Fruit fly (Drosophila melanogaster) whole organism, embryonic: ENCODE results near the gene Cpr78Ca.

Experiments
- Adf1 ChIP-seq: fragments of 200-800 bp; sonication (Bioruptor generic); IDR thresholded peaks from 2 replicates; pipeline ENCODE4 v1.3.6; 2022; ENCODE audit warnings: missing biosample characterization, missing genetic modification characterization
- CG10209 ChIP-seq: fragments of 200-800 bp; sonication (Bioruptor generic); optimal IDR thresholded peaks from 3 replicates; lab custom pipeline; 2017; ENCODE audit warnings: missing biosample characterization, mild to moderate bottlenecking, missing genetic modification characterization, missing genetic modification reagents
- CG10543 ChIP-seq: fragments of 200-800 bp; sonication (Bioruptor generic); optimal IDR thresholded peaks from 3 replicates; lab custom pipeline; 2017; ENCODE audit warnings: missing biosample characterization, mild to moderate bottlenecking, missing genetic modification characterization, moderate library complexity
- CG12659 ChIP-seq: fragments of 200-800 bp; sonication (Bioruptor generic); optimal IDR thresholded peaks from 3 replicates; lab custom pipeline; 2017; ENCODE audit warnings: mild to moderate bottlenecking, missing biosample characterization, missing genetic modification reagents, missing genetic modification characterization
- CG12744 ChIP-seq: fragments of 200-800 bp; sonication (Bioruptor generic); optimal IDR thresholded peaks from 2 replicates; lab custom pipeline; 2016; ENCODE audit warnings: missing biosample characterization, missing genetic modification characterization
- CG18599 ChIP-seq: fragments of 200-800 bp; sonication (Bioruptor generic); optimal IDR thresholded peaks from 3 replicates; lab custom pipeline; 2017; ENCODE audit warnings: missing biosample characterization, missing genetic modification characterization, mild to moderate bottlenecking, moderate library complexity, missing genetic modification reagents
- CG3065 ChIP-seq: fragments of 200-800 bp; sonication (Bioruptor generic); optimal IDR thresholded peaks from 2 replicates; lab custom pipeline; 2016; ENCODE audit warnings: missing biosample characterization, missing genetic modification characterization
- CG32767 ChIP-seq: fragments of 200-800 bp; sonication (Bioruptor generic); IDR thresholded peaks from 2 replicates; pipeline ENCODE4 v1.3.6; 2022; ENCODE audit warnings: missing biosample characterization, missing genetic modification characterization
- CG4328 ChIP-seq: fragments of 200-800 bp; sonication (Bioruptor generic); optimal IDR thresholded peaks from 3 replicates; lab custom pipeline; 2017; ENCODE audit warnings: missing biosample characterization, missing genetic modification reagents, missing genetic modification characterization
- CG4820 ChIP-seq: fragments of 200-800 bp; sonication (Bioruptor generic); optimal IDR thresholded peaks from 3 replicates; lab custom pipeline; 2016; ENCODE audit warnings: missing biosample characterization, missing genetic modification characterization
- CG5953 ChIP-seq: fragments of 200-800 bp; sonication (Bioruptor generic); IDR thresholded peaks from 2 replicates; pipeline ENCODE4 v1.3.6; 2022; ENCODE audit warnings: missing biosample characterization, missing genetic modification characterization
- CG8388 ChIP-seq: fragments of 200-800 bp; sonication (Bioruptor generic); optimal IDR thresholded peaks from 2 replicates; lab custom pipeline; 2019; ENCODE audit warnings: missing biosample characterization, mild to moderate bottlenecking, missing genetic modification characterization, moderate library complexity
- CTCF ChIP-seq: fragments of 200-800 bp; sonication (Bioruptor generic); optimal IDR thresholded peaks from 2 replicates; lab custom pipeline; 2017; ENCODE audit warnings: missing biosample characterization, mild to moderate bottlenecking, missing genetic modification characterization, moderate library complexity
- D19B ChIP-seq: fragments of 200-800 bp; sonication (Bioruptor generic); optimal IDR thresholded peaks from 2 replicates; lab custom pipeline; 2017; ENCODE audit warnings: missing biosample characterization, mild to moderate bottlenecking, missing genetic modification characterization
- Dad ChIP-seq: fragments of 200-800 bp; sonication (Bioruptor generic); optimal IDR thresholded peaks from 3 replicates; lab custom pipeline; 2016; ENCODE audit warnings: missing biosample characterization, missing genetic modification characterization
- Doc2 ChIP-seq: fragments of 200-800 bp; sonication (Bioruptor generic); IDR thresholded peaks from 2 replicates; pipeline ENCODE4 v1.3.6; 2022; ENCODE audit warnings: missing biosample characterization, missing genetic modification characterization
- Dref ChIP-seq: fragments of 200-800 bp; sonication (Bioruptor generic); IDR thresholded peaks from 2 replicates; pipeline ENCODE4 v1.3.6; 2022; ENCODE audit warnings: missing biosample characterization, missing genetic modification characterization
- GATAe ChIP-seq: fragments of 200-800 bp; sonication (Bioruptor generic); conservative IDR thresholded peaks from 2 replicates; pipeline ENCODE4 v1.3.6; 2022; ENCODE audit warnings: missing biosample characterization, missing genetic modification characterization
- HHEX ChIP-seq: fragments of 200-800 bp; sonication (Bioruptor generic); optimal IDR thresholded peaks from 3 replicates; lab custom pipeline; 2017; ENCODE audit warnings: missing biosample characterization, mild to moderate bottlenecking, missing genetic modification characterization, missing genetic modification reagents
- Hand ChIP-seq: fragments of 200-800 bp; sonication (Bioruptor generic); optimal IDR thresholded peaks from 2 replicates; lab custom pipeline; 2017; ENCODE audit warnings: mild to moderate bottlenecking, missing biosample characterization, missing genetic modification reagents, missing genetic modification characterization
- Hey ChIP-seq: fragments of 200-800 bp; sonication (Bioruptor generic); optimal IDR thresholded peaks from 3 replicates; lab custom pipeline; 2018; ENCODE audit warnings: missing biosample characterization, mild to moderate bottlenecking, missing genetic modification characterization
- Lpt ChIP-seq: fragments of >200 bp; optimal IDR thresholded peaks from 2 replicates; lab custom pipeline; 2018; ENCODE audit warnings: missing biosample characterization, missing genetic modification characterization
- MTF-1 ChIP-seq: fragments of 200-800 bp; sonication (Bioruptor generic); optimal IDR thresholded peaks from 2 replicates; lab custom pipeline; 2018; ENCODE audit warnings: missing biosample characterization, mild to moderate bottlenecking, missing genetic modification characterization, borderline replicate concordance
- Nf-YB ChIP-seq: fragments of 200-800 bp; sonication (Bioruptor generic); optimal IDR thresholded peaks from 3 replicates; lab custom pipeline; 2019; ENCODE audit warnings: missing biosample characterization, mild to moderate bottlenecking, missing genetic modification characterization, moderate library complexity
- Taf1 ChIP-seq: fragments of 200-800 bp; sonication (Bioruptor generic); IDR thresholded peaks from 2 replicates; pipeline ENCODE4 v1.3.6; 2022; ENCODE audit warnings: missing biosample characterization, missing genetic modification characterization
- bbx ChIP-seq: fragments of 200-800 bp; sonication (Bioruptor generic); IDR thresholded peaks from 2 replicates; pipeline ENCODE4 v1.3.6; 2022; ENCODE audit warnings: missing biosample characterization, missing genetic modification characterization; ENCODE audit not compliant: partially characterized antibody
- br ChIP-seq: fragments of >200 bp; optimal IDR thresholded peaks from 2 replicates; lab custom pipeline; 2017
- caup ChIP-seq: fragments of 200-800 bp; sonication (Bioruptor generic); optimal IDR thresholded peaks from 3 replicates; lab custom pipeline; 2017; ENCODE audit warnings: missing biosample characterization, mild to moderate bottlenecking, missing genetic modification characterization, moderate library complexity; ENCODE audit not compliant: severe bottlenecking
- chif ChIP-seq, 2 experiments: fragments of 200-800 bp; sonication (Bioruptor generic); optimal IDR thresholded peaks; 3 replicates each; lab custom pipeline; 2016; ENCODE audit warnings: missing biosample characterization in 2 of 2, missing genetic modification characterization in 2 of 2
- exex ChIP-seq: fragments of 200-800 bp; sonication (Bioruptor generic); optimal IDR thresholded peaks from 4 replicates; lab custom pipeline; 2018; ENCODE audit warnings: missing biosample characterization, mild to moderate bottlenecking, missing genetic modification characterization, moderate library complexity
- fd96Cb ChIP-seq: fragments of 200-800 bp; sonication (Bioruptor generic); optimal IDR thresholded peaks from 2 replicates; lab custom pipeline; 2018; ENCODE audit warnings: missing biosample characterization, mild to moderate bottlenecking, missing genetic modification characterization, moderate library complexity
- gem ChIP-seq: fragments of 200-800 bp; sonication (Bioruptor generic); optimal IDR thresholded peaks from 2 replicates; lab custom pipeline; 2019; ENCODE audit warnings: missing biosample characterization, mild to moderate bottlenecking, missing genetic modification characterization, moderate library complexity
- jing ChIP-seq: fragments of 200-800 bp; sonication (Bioruptor generic); optimal IDR thresholded peaks from 2 replicates; lab custom pipeline; 2018; ENCODE audit warnings: missing biosample characterization, mild to moderate bottlenecking, missing genetic modification characterization
- kay ChIP-seq: fragments of 200-800 bp; sonication (Bioruptor generic); optimal IDR thresholded peaks from 2 replicates; lab custom pipeline; 2016; ENCODE audit warnings: missing biosample characterization, missing genetic modification characterization
- klu ChIP-seq: fragments of 200-800 bp; sonication (Bioruptor generic); IDR thresholded peaks from 2 replicates; pipeline ENCODE4 v1.3.6; 2022; ENCODE audit warnings: missing biosample characterization, missing genetic modification characterization
- kni ChIP-seq: fragments of 200-800 bp; sonication (Bioruptor generic); optimal IDR thresholded peaks from 3 replicates; lab custom pipeline; 2017; ENCODE audit warnings: mild to moderate bottlenecking, missing biosample characterization, missing genetic modification reagents, missing genetic modification characterization
- lilli ChIP-seq: fragments of 200-800 bp; sonication (Bioruptor generic); optimal IDR thresholded peaks from 3 replicates; lab custom pipeline; 2016; ENCODE audit warnings: missing biosample characterization, missing genetic modification characterization
- nau ChIP-seq: fragments of 200-800 bp; sonication (Bioruptor generic); optimal IDR thresholded peaks from 3 replicates; lab custom pipeline; 2017; ENCODE audit warnings: missing biosample characterization, mild to moderate bottlenecking, missing genetic modification characterization, missing genetic modification reagents
- p53 ChIP-seq: fragments of 200-800 bp; sonication (Bioruptor generic); optimal IDR thresholded peaks from 2 replicates; lab custom pipeline; 2016; ENCODE audit warnings: missing biosample characterization, missing genetic modification characterization
- prd ChIP-seq, 3 experiments: fragments of >200 bp in 2 of 3; fragments of 200-800 bp in 1 of 3; sonication (Bioruptor generic) in 1 of 3; optimal IDR thresholded peaks in 2 of 3; IDR thresholded peaks in 1 of 3; 2 replicates in 2 of 3; 3 replicates in 1 of 3; pipeline versions ENCODE4 v1.3.6 to Lab custom; 2017 to 2022; ENCODE audit warnings: missing biosample characterization in 1 of 3, missing genetic modification characterization in 1 of 3
- pzg ChIP-seq: fragments of 200-800 bp; sonication (Bioruptor generic); optimal IDR thresholded peaks from 3 replicates; lab custom pipeline; 2018; ENCODE audit warnings: missing biosample characterization, mild to moderate bottlenecking, missing genetic modification characterization, moderate library complexity
- rib ChIP-seq: fragments of 200-800 bp; sonication (Bioruptor generic); IDR thresholded peaks from 2 replicates; pipeline ENCODE4 v1.3.6; 2022; ENCODE audit warnings: missing biosample characterization, missing genetic modification characterization
- sc ChIP-seq, 3 experiments: fragments of >200 bp in 2 of 3; fragments of 200-800 bp in 1 of 3; sonication (Bioruptor generic) in 1 of 3; optimal IDR thresholded peaks; 2 replicates in 2 of 3; 3 replicates in 1 of 3; lab custom pipeline; 2017; ENCODE audit warnings: mild to moderate bottlenecking in 1 of 3, missing biosample characterization in 1 of 3, missing genetic modification characterization in 1 of 3, missing genetic modification reagents in 1 of 3
- sd ChIP-seq: fragments of 200-800 bp; sonication (Bioruptor generic); optimal IDR thresholded peaks from 3 replicates; lab custom pipeline; 2018; ENCODE audit warnings: missing biosample characterization, mild to moderate bottlenecking, missing genetic modification characterization, moderate library complexity
- stc ChIP-seq: fragments of 200-800 bp; sonication (Bioruptor generic); IDR thresholded peaks from 2 replicates; pipeline ENCODE4 v1.3.6; 2022; ENCODE audit warnings: missing biosample characterization, missing genetic modification characterization
- tgo ChIP-seq: fragments of 200-800 bp; sonication (Bioruptor generic); IDR thresholded peaks from 3 replicates; pipeline ENCODE4 v1.3.6; 2022; ENCODE audit warnings: missing biosample characterization, missing genetic modification characterization
- tx ChIP-seq: fragments of 200-800 bp; sonication (Bioruptor generic); optimal IDR thresholded peaks from 2 replicates; lab custom pipeline; 2016; ENCODE audit warnings: missing biosample characterization, missing genetic modification characterization
- usp ChIP-seq: fragments of >200 bp; optimal IDR thresholded peaks from 2 replicates; lab custom pipeline; 2017; ENCODE audit warnings: missing biosample characterization, missing genetic modification characterization
- yki ChIP-seq: fragments of >200 bp; optimal IDR thresholded peaks from 3 replicates; lab custom pipeline; 2018

Gene Cpr78Ca

DNA sequence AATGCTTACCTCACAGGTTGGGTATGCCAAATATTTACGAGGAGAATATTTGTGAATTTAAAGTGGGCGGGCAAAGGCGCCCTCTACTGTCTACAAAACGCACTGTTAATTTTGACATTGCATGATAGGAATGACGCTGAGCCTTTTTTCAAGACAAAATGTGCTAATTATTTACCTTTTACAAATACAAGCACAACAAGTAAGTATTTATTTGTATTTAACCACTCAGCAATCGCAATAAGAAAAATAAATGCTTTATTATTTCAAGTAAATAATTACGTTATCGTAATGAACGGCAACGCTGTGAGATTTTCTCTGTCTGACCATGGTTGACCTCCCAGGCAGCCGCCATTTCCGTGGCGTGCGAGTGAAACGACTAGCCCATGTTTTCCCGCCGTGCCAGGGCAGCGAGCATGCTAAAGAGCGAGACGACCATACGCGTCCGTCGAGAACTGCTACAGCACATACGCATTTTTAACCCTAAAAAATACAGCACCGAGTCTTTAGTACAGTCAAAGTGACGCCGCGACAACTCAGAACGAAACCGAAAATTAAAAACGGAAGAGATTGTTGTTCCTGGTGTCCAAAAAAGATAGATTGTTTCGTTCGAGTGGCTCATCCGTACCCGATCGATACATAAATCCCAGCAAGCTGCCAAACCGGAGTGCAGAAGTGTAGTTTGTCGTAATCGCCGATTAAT, 6.8 kb downstream of the Cpr78Ca start, which contains the start of the genes CG12974 and pzg (continued):
- no peak for TF ChIP-seq GATAe
- TF ChIP-seq CTCF: peak; percentile 95
- no peak for TF ChIP-seq usp (GFP tag; lab: Kevin White, UChicago)
- TF ChIP-seq Doc2 (GFP tag; lab: Robert Waterston, UW): peak; percentile 79
- TF ChIP-seq yki (lab: Kevin White, UChicago): peak; percentile 13
- peak; percentile 54 for TF ChIP-seq Adf1 (GFP tag; lab: Robert Waterston, UW)
- TF ChIP-seq bbx (GFP tag; lab: Robert Waterston, UW): peak; percentile 60; the same call in 1 of the 2 replicates
- TF ChIP-seq stc (GFP tag; lab: Robert Waterston, UW): peak; percentile 62; the same call in 1 of the 2 replicates
- TF ChIP-seq chif (GFP tag; optimal IDR thresholded peaks at IDR 0.05; lab: Kevin White, UChicago): peak; percentile 71 to 84
- TF ChIP-seq sd: peak; percentile 98
- peak; percentile 10 for TF ChIP-seq kay (GFP tag; lab: Kevin White, UChicago)
- peak; percentile 40 for TF ChIP-seq Dref (GFP tag; lab: Robert Waterston, UW)
- peak; percentile 42 for TF ChIP-seq D19B (GFP tag; lab: Kevin White, UChicago)
- no peak for TF ChIP-seq Lpt (GFP tag; lab: Kevin White, UChicago)
- TF ChIP-seq Hey (tag; lab: Kevin White, UChicago): peak; percentile 70
- no peak; the same call in 1 of the 2 replicates for TF ChIP-seq rib
- peak; percentile 35 for TF ChIP-seq CG3065 (GFP tag; lab: Kevin White, UChicago)
- peak; percentile 35 for TF ChIP-seq MTF-1 (GFP tag; lab: Kevin White, UChicago)
- peak; percentile 84 for TF ChIP-seq CG4328 (GFP tag; lab: Kevin White, UChicago)
- TF ChIP-seq kni (GFP tag; lab: Kevin White, UChicago): peak; percentile 77
- TF ChIP-seq klu (GFP tag; lab: Robert Waterston, UW): peak; percentile 82
- peak; percentile 86 for TF ChIP-seq tgo
- peak; percentile 69 for TF ChIP-seq tx (GFP tag; lab: Kevin White, UChicago)
- no peak for TF ChIP-seq exex (tag; lab: Kevin White, UChicago)
- no peak for TF ChIP-seq Hand
- 0 out of 2 replicates have a peak, but pooled peaks have one; percentile 14 for TF ChIP-seq Taf1 (GFP tag; lab: Robert Waterston, UW)
- peak; percentile 66 for TF ChIP-seq Nf-YB (GFP tag; lab: Kevin White, UChicago)
- peak; percentile 78 for TF ChIP-seq lilli (GFP tag; lab: Kevin White, UChicago)
- TF ChIP-seq CG10543 (GFP tag; lab: Kevin White, UChicago): peak; percentile 89
- TF ChIP-seq fd96Cb (tag; lab: Kevin White, UChicago): peak; percentile 73
- peak; percentile 73 for TF ChIP-seq caup
- TF ChIP-seq CG12659 (GFP tag; lab: Kevin White, UChicago): peak; percentile 93
- TF ChIP-seq br (lab: Kevin White, UChicago): no peak
- TF ChIP-seq CG5953: peak; percentile 65; the same call in 1 of the 2 replicates
- TF ChIP-seq sc (optimal IDR thresholded peaks at IDR 0.05; lab: Kevin White, UChicago): no peak
- TF ChIP-seq sc (GFP tag; optimal IDR thresholded peaks at IDR 0.05; lab: Kevin White, UChicago): peak; percentile 18
- TF ChIP-seq prd (optimal IDR thresholded peaks at IDR 0.05; lab: Kevin White, UChicago): no peak
- peak; percentile 91 for TF ChIP-seq prd (GFP tag; IDR thresholded peaks at IDR 0.05; lab: Robert Waterston, UW)
- peak; percentile 69 for TF ChIP-seq CG18599
- TF ChIP-seq jing: peak; percentile 69
- peak; percentile 3 for TF ChIP-seq CG8388 (GFP tag; lab: Kevin White, UChicago)
- TF ChIP-seq HHEX: peak; percentile 44
- TF ChIP-seq nau: no peak
- TF ChIP-seq CG32767 (GFP tag; lab: Robert Waterston, UW): peak; percentile 48; the same call in 1 of the 2 replicates
- no peak for TF ChIP-seq p53
- TF ChIP-seq CG10209: peak; percentile 77
- TF ChIP-seq CG12744 (GFP tag; lab: Kevin White, UChicago): peak; percentile 55
- peak; percentile 78 for TF ChIP-seq Dad (GFP tag; lab: Kevin White, UChicago)
- peak; percentile 96 for TF ChIP-seq gem (tag; lab: Kevin White, UChicago)
- TF ChIP-seq pzg (GFP tag; lab: Kevin White, UChicago): peak; percentile 96
- peak; percentile 77 for TF ChIP-seq CG4820
